Worm (Caenorhabditis elegans): ENCODE results near the gene Y9C12A.1.

Y9C12A.1 gene

ce11 chrX:682691-683090 lies at the start of gene Y9C12A.1:
Gene Y9C12A.1 (minus strand): TSS chrX:682791.
- TF ChIP-seq mab-5 (tag; optimal IDR thresholded peaks at IDR 0.05): no peak
- TF ChIP-seq unc-62 (GFP tag; optimal IDR thresholded peaks at IDR 0.05): no peak
- TF ChIP-seq mep-1 (tag; optimal IDR thresholded peaks at IDR 0.05): no peak
- TF ChIP-seq ceh-83 (GFP tag; optimal IDR thresholded peaks at IDR 0.05): no peak
- no peak for TF ChIP-seq unc-120 (tag; optimal IDR thresholded peaks at IDR 0.05; ENCODE audit: poor library complexity, severe bottlenecking)
- no peak for TF ChIP-seq elt-3 (tag; optimal IDR thresholded peaks at IDR 0.05)
- TF ChIP-seq hlh-1 (tag; optimal IDR thresholded peaks at IDR 0.05): no peak
- no peak for TF ChIP-seq mls-2 (tag; optimal IDR thresholded peaks at IDR 0.05)
- TF ChIP-seq nhr-12 (tag; optimal IDR thresholded peaks at IDR 0.05): no peak
- TF ChIP-seq unc-39 (tag; optimal IDR thresholded peaks at IDR 0.05): no peak
- TF ChIP-seq bed-3 (GFP tag; optimal IDR thresholded peaks at IDR 0.05): no peak
- TF ChIP-seq nhr-76 (tag; optimal IDR thresholded peaks at IDR 0.05): no peak

DNA sequence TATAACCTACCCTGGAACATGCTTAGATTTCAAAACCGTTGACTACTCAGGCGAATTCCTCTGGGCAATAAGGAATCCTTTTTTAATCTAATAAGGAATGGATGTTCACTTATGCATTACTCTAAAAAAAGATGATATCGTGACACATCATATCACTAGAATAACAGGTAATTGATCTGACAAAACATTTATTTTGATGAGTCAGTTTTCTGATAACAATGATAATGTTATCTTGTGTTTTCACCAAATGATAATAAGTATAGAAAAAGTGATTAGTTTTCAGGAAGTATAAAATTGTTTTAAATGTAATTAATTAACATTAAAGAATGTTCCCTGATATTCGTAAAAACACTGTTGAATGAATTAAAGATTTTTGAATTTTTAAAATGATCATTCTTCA lies 46.5 kb upstream of the Y9C12A.1 start:
- TF ChIP-seq nhr-28 (tag; optimal IDR thresholded peaks at IDR 0.05): no peak
- TF ChIP-seq lsy-2 (tag; optimal IDR thresholded peaks at IDR 0.05): no peak
- no peak for TF ChIP-seq pha-4 (tag; optimal IDR thresholded peaks at IDR 0.05)
- no peak for TF ChIP-seq sptf-1 (tag; optimal IDR thresholded peaks at IDR 0.05)
- no peak for TF ChIP-seq unc-120 (tag; optimal IDR thresholded peaks at IDR 0.05; ENCODE audit: poor library complexity, severe bottlenecking)
- no peak for TF ChIP-seq nhr-12 (tag; optimal IDR thresholded peaks at IDR 0.05)
- no peak for TF ChIP-seq bed-3 (GFP tag; optimal IDR thresholded peaks at IDR 0.05)

DNA sequence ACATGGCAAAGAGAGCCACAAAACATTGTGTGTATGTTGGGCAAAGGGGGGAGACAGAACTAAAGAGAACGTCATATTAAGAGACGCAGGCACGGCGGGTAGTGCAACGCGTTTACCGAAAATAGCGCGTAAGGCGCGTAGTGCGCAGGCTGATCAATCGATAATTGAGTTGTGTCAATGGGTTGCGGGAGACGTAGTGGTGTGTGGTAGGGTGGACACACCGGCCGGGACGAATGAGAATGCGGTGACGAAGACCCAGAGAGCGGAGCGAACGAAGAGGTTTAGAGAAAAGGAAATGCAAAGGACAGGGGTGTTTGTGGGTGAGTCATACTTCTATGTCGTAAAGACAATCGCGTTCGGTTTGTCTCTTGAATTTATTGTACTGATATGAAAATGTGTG lies 45.1 kb upstream of the Y9C12A.1 start:
- peak; percentile 89 for TF ChIP-seq ceh-39 (tag; optimal IDR thresholded peaks at IDR 0.05)
- TF ChIP-seq drap-1 (GFP tag; optimal IDR thresholded peaks at IDR 0.05): peak; percentile 62
- peak; percentile 7 for TF ChIP-seq hlh-1 (tag; optimal IDR thresholded peaks at IDR 0.05)
- peak; percentile 9 for TF ChIP-seq ceh-83 (GFP tag; optimal IDR thresholded peaks at IDR 0.05)
- peak; percentile 91 for TF ChIP-seq pha-4 (tag; optimal IDR thresholded peaks at IDR 0.05)
- peak; percentile 75 for TF ChIP-seq lin-13 (tag; optimal IDR thresholded peaks at IDR 0.05)
- peak; percentile 49 for TF ChIP-seq mls-2 (tag; optimal IDR thresholded peaks at IDR 0.05)
- TF ChIP-seq unc-120 (tag; optimal IDR thresholded peaks at IDR 0.05; ENCODE audit: poor library complexity, severe bottlenecking): peak; percentile 99
- TF ChIP-seq tbx-8 (GFP tag; optimal IDR thresholded peaks at IDR 0.05): no peak
- TF ChIP-seq nhr-28 (tag; optimal IDR thresholded peaks at IDR 0.05): no peak
- no peak for TF ChIP-seq flh-1 (GFP tag; optimal IDR thresholded peaks at IDR 0.05)
- TF ChIP-seq unc-62 (GFP tag; optimal IDR thresholded peaks at IDR 0.05): peak; percentile 77
- TF ChIP-seq ham-2 (GFP tag; optimal IDR thresholded peaks at IDR 0.05): no peak
- no peak for TF ChIP-seq snpc-4 (tag; optimal IDR thresholded peaks at IDR 0.05)
- no peak for TF ChIP-seq nhr-237 (tag; optimal IDR thresholded peaks at IDR 0.05)
- TF ChIP-seq nhr-12 (tag; optimal IDR thresholded peaks at IDR 0.05): no peak
- peak; percentile 57 for TF ChIP-seq sptf-1 (tag; optimal IDR thresholded peaks at IDR 0.05)
- no peak for TF ChIP-seq blmp-1 (tag; optimal IDR thresholded peaks at IDR 0.05)
- TF ChIP-seq lin-32 (GFP tag; optimal IDR thresholded peaks at IDR 0.05): no peak
- TF ChIP-seq M03D4.4 (tag; optimal IDR thresholded peaks at IDR 0.05): no peak
- no peak for TF ChIP-seq nhr-76 (tag; optimal IDR thresholded peaks at IDR 0.05)
- no peak for TF ChIP-seq bed-3 (GFP tag; optimal IDR thresholded peaks at IDR 0.05)
- TF ChIP-seq zip-8 (tag; optimal IDR thresholded peaks at IDR 0.05): no peak
- TF ChIP-seq elt-1 (tag; optimal IDR thresholded peaks at IDR 0.05; ENCODE audit: borderline replicate concordance, insufficient read depth): no peak
- no peak for TF ChIP-seq ztf-11 (tag; optimal IDR thresholded peaks at IDR 0.05)
- peak; percentile 47 for TF ChIP-seq cnd-1 (tag; optimal IDR thresholded peaks at IDR 0.05)
- peak; percentile 99 for TF ChIP-seq ces-1 (GFP tag; optimal IDR thresholded peaks at IDR 0.05)
- TF ChIP-seq sem-2 (GFP tag; optimal IDR thresholded peaks at IDR 0.05): no peak
- TF ChIP-seq mab-5 (tag; optimal IDR thresholded peaks at IDR 0.05): peak; percentile 21
- peak; percentile 56 for TF ChIP-seq lsy-2 (tag; optimal IDR thresholded peaks at IDR 0.05)
- peak; percentile 60 for TF ChIP-seq mep-1 (tag; optimal IDR thresholded peaks at IDR 0.05)
- TF ChIP-seq unc-39 (tag; optimal IDR thresholded peaks at IDR 0.05): no peak
- peak; percentile 53 for TF ChIP-seq nhr-2 (tag; optimal IDR thresholded peaks at IDR 0.05)
- no peak for TF ChIP-seq elt-3 (tag; optimal IDR thresholded peaks at IDR 0.05)
- no peak for TF ChIP-seq ceh-43 (GFP tag; optimal IDR thresholded peaks at IDR 0.05)

ce11 chrX:726295-726694 lies 43.7 kb upstream of the Y9C12A.1 start:
- no peak for TF ChIP-seq nhr-2 (tag; optimal IDR thresholded peaks at IDR 0.05)
- TF ChIP-seq bed-3 (GFP tag; optimal IDR thresholded peaks at IDR 0.05): no peak
- TF ChIP-seq snpc-4 (tag; optimal IDR thresholded peaks at IDR 0.05): no peak
- no peak for TF ChIP-seq ceh-39 (tag; optimal IDR thresholded peaks at IDR 0.05)
- no peak for TF ChIP-seq hlh-1 (tag; optimal IDR thresholded peaks at IDR 0.05)
- TF ChIP-seq blmp-1 (tag; optimal IDR thresholded peaks at IDR 0.05): no peak
- TF ChIP-seq nhr-76 (tag; optimal IDR thresholded peaks at IDR 0.05): no peak
- TF ChIP-seq tbx-8 (GFP tag; optimal IDR thresholded peaks at IDR 0.05): no peak
- TF ChIP-seq nhr-28 (tag; optimal IDR thresholded peaks at IDR 0.05): no peak
- TF ChIP-seq ceh-43 (GFP tag; optimal IDR thresholded peaks at IDR 0.05): no peak
- no peak for TF ChIP-seq flh-1 (GFP tag; optimal IDR thresholded peaks at IDR 0.05)
